Worm (Caenorhabditis elegans): ENCODE measurements around the gene T13B5.9.
"Not testable (repeated sequence)": the region's sequence is repeated elsewhere in the genome, so short reads cannot be mapped to it uniquely, and the experiment has no call there.

Gene T13B5.9

ce11 chrII:1063926-1064325 lies 40.4 kb downstream of the T13B5.9 start:
- TF ChIP-seq ceh-43 (GFP tag; optimal IDR thresholded peaks at IDR 0.05) (no peak), ham-2 (GFP tag; optimal IDR thresholded peaks at IDR 0.05) (no peak), cnd-1 (tag; optimal IDR thresholded peaks at IDR 0.05) (no peak), lsy-2 (tag; optimal IDR thresholded peaks at IDR 0.05) (no peak), pha-4 (tag; optimal IDR thresholded peaks at IDR 0.05) (no peak), bed-3 (GFP tag; optimal IDR thresholded peaks at IDR 0.05) (no peak), tbx-8 (GFP tag; optimal IDR thresholded peaks at IDR 0.05) (no peak), nhr-76 (tag; optimal IDR thresholded peaks at IDR 0.05) (no peak), snpc-4 (tag; optimal IDR thresholded peaks at IDR 0.05) (no peak), mep-1 (tag; optimal IDR thresholded peaks at IDR 0.05) (no peak), unc-120 (tag; optimal IDR thresholded peaks at IDR 0.05; ENCODE audit: poor library complexity, severe bottlenecking) (no peak), unc-39 (tag; optimal IDR thresholded peaks at IDR 0.05) (no peak), lin-32 (GFP tag; optimal IDR thresholded peaks at IDR 0.05) (no peak), elt-3 (tag; optimal IDR thresholded peaks at IDR 0.05) (no peak), ceh-83 (GFP tag; optimal IDR thresholded peaks at IDR 0.05) (no peak), sem-2 (GFP tag; optimal IDR thresholded peaks at IDR 0.05) (no peak), mls-2 (tag; optimal IDR thresholded peaks at IDR 0.05) (no peak), nhr-2 (tag; optimal IDR thresholded peaks at IDR 0.05) (no peak)

- not testable (repeated sequence) for TF ChIP-seq blmp-1, mab-5, sptf-1 (tag; optimal IDR thresholded peaks at IDR 0.05)
Observed at ce11 chrII:1060702-1061101, 43.6 kb downstream of the T13B5.9 start, which contains the start of gene btb-10. Gene btb-10 (minus strand): TSS chrII:1060802.

- no peak for TF ChIP-seq ztf-11 (tag; optimal IDR thresholded peaks at IDR 0.05)
- TF ChIP-seq ceh-43 (GFP tag; optimal IDR thresholded peaks at IDR 0.05), result no peak
- TF ChIP-seq elt-3 (tag; optimal IDR thresholded peaks at IDR 0.05), result no peak
- no peak for TF ChIP-seq tbx-8 (GFP tag; optimal IDR thresholded peaks at IDR 0.05)
- no peak for TF ChIP-seq zip-8 (tag; optimal IDR thresholded peaks at IDR 0.05)
- TF ChIP-seq nhr-76 (tag; optimal IDR thresholded peaks at IDR 0.05), result no peak
- TF ChIP-seq pha-4 (tag; optimal IDR thresholded peaks at IDR 0.05), result no peak
- TF ChIP-seq sem-2 (GFP tag; optimal IDR thresholded peaks at IDR 0.05), result no peak
- TF ChIP-seq cnd-1 (tag; optimal IDR thresholded peaks at IDR 0.05), result no peak
- TF ChIP-seq lsy-2 (tag; optimal IDR thresholded peaks at IDR 0.05), result no peak
- TF ChIP-seq unc-62 (GFP tag; optimal IDR thresholded peaks at IDR 0.05), result no peak
- TF ChIP-seq lin-32 (GFP tag; optimal IDR thresholded peaks at IDR 0.05), result no peak
- TF ChIP-seq elt-1 (tag; optimal IDR thresholded peaks at IDR 0.05; ENCODE audit: borderline replicate concordance, insufficient read depth), result no peak
- no peak for TF ChIP-seq lin-13 (tag; optimal IDR thresholded peaks at IDR 0.05)
- TF ChIP-seq ham-2 (GFP tag; optimal IDR thresholded peaks at IDR 0.05), result no peak
- no peak for TF ChIP-seq M03D4.4 (tag; optimal IDR thresholded peaks at IDR 0.05)
- TF ChIP-seq ceh-83 (GFP tag; optimal IDR thresholded peaks at IDR 0.05), result no peak
- no peak for TF ChIP-seq snpc-4 (tag; optimal IDR thresholded peaks at IDR 0.05)
- TF ChIP-seq blmp-1 (tag; optimal IDR thresholded peaks at IDR 0.05), result no peak
- no peak for TF ChIP-seq sptf-1 (tag; optimal IDR thresholded peaks at IDR 0.05)
Observed at ce11 chrII:1056844-1057243, 47.5 kb downstream of the T13B5.9 start.

ce11 chrII:1054724-1055123 lies 49.6 kb downstream of the T13B5.9 start, which contains the start of gene K02E7.7:
Gene K02E7.7 (plus strand): TSS chrII:1055024.
- TF ChIP-seq nhr-28 (tag; optimal IDR thresholded peaks at IDR 0.05); unc-120 (tag; optimal IDR thresholded peaks at IDR 0.05; ENCODE audit: poor library complexity, severe bottlenecking); ham-2 (GFP tag; optimal IDR thresholded peaks at IDR 0.05): not testable (repeated sequence)

Data from whole organism, mixed stage, embryonic.